Worm (Caenorhabditis elegans) whole organism, L2 larva: ENCODE results near the gene K07F5.16.

Source experiments
- R02D3.7 ChIP-seq: fragments of 150-350 bp; optimal IDR thresholded peaks from 2 replicates; lab custom pipeline; 2014; ENCODE audit warnings: missing biosample characterization, missing genetic modification characterization
- peb-1 ChIP-seq: fragments of 150-350 bp; optimal IDR thresholded peaks from 2 replicates; lab custom pipeline; 2014; ENCODE audit warnings: missing biosample characterization, missing genetic modification characterization
- sma-3 ChIP-seq: sonication (generic microtip); optimal IDR thresholded peaks from 2 replicates; lab custom pipeline; 2016; ENCODE audit warnings: missing genetic modification reagents, missing genetic modification characterization, missing compliant biosample characterization
- snpc-4 ChIP-seq: fragments of 150-350 bp; optimal IDR thresholded peaks from 2 replicates; lab custom pipeline; 2014; ENCODE audit warnings: missing biosample characterization, missing genetic modification characterization

DNA sequence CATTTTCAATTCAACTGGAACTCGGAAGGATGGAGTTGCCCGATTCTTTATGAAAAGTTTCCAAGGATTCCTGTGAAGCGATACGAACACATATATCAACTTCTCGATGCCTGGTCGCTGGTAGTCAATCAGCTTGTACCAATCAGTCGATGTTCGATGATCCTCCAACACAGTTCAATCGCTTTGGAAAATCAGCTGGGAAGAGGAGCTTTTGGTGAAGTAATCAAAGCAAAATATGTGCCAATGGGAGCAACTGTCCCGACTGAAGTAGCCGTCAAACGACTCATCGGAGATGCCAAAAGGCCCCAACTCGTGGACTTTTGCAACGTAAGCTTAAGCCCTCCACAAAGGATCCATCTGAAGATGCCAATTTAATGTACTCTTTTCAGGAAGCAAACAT is 30.6 kb upstream of the K07F5.16 start:
- TF ChIP-seq peb-1 (tag; lab: Kevin White, UChicago) (no peak), R02D3.7 (tag; lab: Kevin White, UChicago) (no peak), snpc-4 (tag; lab: Kevin White, UChicago) (no peak), sma-3 (GFP tag; lab: Kevin White, UChicago) (no peak)
